Worm (Caenorhabditis elegans) whole organism, young adult: ENCODE data around the gene C23H3.9.

Experiments used
- B0336.3 ChIP-seq: fragments of 200-800 bp; sonication (Bioruptor generic); IDR thresholded peaks from 2 replicates; pipeline ENCODE4 v1.3.6; 2022; ENCODE audit warnings: missing genetic modification characterization, missing compliant biosample characterization
- C06A6.2 ChIP-seq: fragments of 200-800 bp; sonication (Bioruptor generic); conservative IDR thresholded peaks from 2 replicates; pipeline ENCODE4 v1.3.6; 2022; ENCODE audit warnings: missing genetic modification characterization, missing compliant biosample characterization
- D2030.7 ChIP-seq: fragments of 200-800 bp; sonication (Bioruptor generic); IDR thresholded peaks from 2 replicates; pipeline ENCODE4 v1.3.6; 2022; ENCODE audit warnings: missing genetic modification reagents, missing genetic modification characterization, missing compliant biosample characterization
- F22D6.2 ChIP-seq: sonication (generic microtip); optimal IDR thresholded peaks from 2 replicates; lab custom pipeline; 2016; ENCODE audit warnings: mild to moderate bottlenecking, missing genetic modification characterization, missing compliant biosample characterization
- K11D2.4 ChIP-seq: fragments of 200-800 bp; sonication (Bioruptor generic); IDR thresholded peaks from 2 replicates; pipeline ENCODE4 v1.3.6; 2022; ENCODE audit warnings: missing genetic modification reagents, missing genetic modification characterization, missing compliant biosample characterization
- Y79H2A.3 ChIP-seq: fragments of 200-800 bp; sonication (Bioruptor generic); conservative IDR thresholded peaks from 2 replicates; pipeline ENCODE4 v1.3.6; 2022; ENCODE audit warnings: missing genetic modification reagents, missing genetic modification characterization, missing compliant biosample characterization
- aptf-3 ChIP-seq: fragments of 200-800 bp; sonication (Bioruptor generic); IDR thresholded peaks from 2 replicates; pipeline ENCODE4 v1.3.6; 2022; ENCODE audit warnings: missing genetic modification characterization, missing compliant biosample characterization
- attf-5 ChIP-seq: fragments of 200-800 bp; sonication (Bioruptor generic); optimal IDR thresholded peaks from 2 replicates; lab custom pipeline; 2018; ENCODE audit warnings: mild to moderate bottlenecking, missing genetic modification characterization, missing compliant biosample characterization
- ceh-91 ChIP-seq: fragments of 200-800 bp; sonication (Bioruptor generic); IDR thresholded peaks from 2 replicates; pipeline ENCODE4 v1.3.6; 2022; ENCODE audit warnings: missing genetic modification reagents, missing genetic modification characterization, missing compliant biosample characterization
- efl-1 ChIP-seq: fragments of 150-350 bp; optimal IDR thresholded peaks from 2 replicates; lab custom pipeline; 2014; ENCODE audit warnings: missing biosample characterization, missing genetic modification reagents, missing genetic modification characterization
- egl-44 ChIP-seq: fragments of 200-800 bp; sonication (Bioruptor generic); IDR thresholded peaks from 2 replicates; pipeline ENCODE4 v1.3.6; 2022; ENCODE audit warnings: missing genetic modification reagents, missing genetic modification characterization, missing compliant biosample characterization
- egrh-3 ChIP-seq: fragments of 200-800 bp; sonication (Bioruptor generic); IDR thresholded peaks from 2 replicates; pipeline ENCODE4 v1.3.6; 2022; ENCODE audit warnings: missing genetic modification reagents, missing genetic modification characterization, missing compliant biosample characterization
- fkh-3 ChIP-seq: sonication (generic microtip); optimal IDR thresholded peaks from 2 replicates; lab custom pipeline; 2016; ENCODE audit warnings: mild to moderate bottlenecking, missing genetic modification characterization, missing compliant biosample characterization
- gei-17 ChIP-seq: fragments of 200-800 bp; sonication (Bioruptor generic); optimal IDR thresholded peaks from 2 replicates; lab custom pipeline; 2018; ENCODE audit warnings: mild to moderate bottlenecking, missing genetic modification characterization, missing compliant biosample characterization
- him-1 ChIP-seq: sonication (generic microtip); optimal IDR thresholded peaks from 2 replicates; lab custom pipeline; 2016; ENCODE audit warnings: missing genotype, missing genetic modification reagents, missing genetic modification characterization, missing compliant biosample characterization
- hrde-1 ChIP-seq: sonication (generic microtip); optimal IDR thresholded peaks from 2 replicates; lab custom pipeline; 2016; ENCODE audit warnings: missing genetic modification characterization, mild to moderate bottlenecking, missing compliant biosample characterization, moderate library complexity, missing genotype, missing genetic modification reagents, borderline replicate concordance
- lin-40 ChIP-seq: sonication (generic microtip); optimal IDR thresholded peaks from 2 replicates; lab custom pipeline; 2016; ENCODE audit warnings: missing genetic modification characterization, mild to moderate bottlenecking, missing compliant biosample characterization, missing genotype, missing genetic modification reagents
- lsl-1 ChIP-seq: fragments of 200-800 bp; sonication (Bioruptor generic); optimal IDR thresholded peaks from 2 replicates; lab custom pipeline; 2018; ENCODE audit warnings: mild to moderate bottlenecking, missing genetic modification characterization, moderate library complexity, missing compliant biosample characterization
- madf-3 ChIP-seq: fragments of 200-800 bp; sonication (Bioruptor generic); IDR thresholded peaks from 2 replicates; pipeline ENCODE4 v1.3.6; 2022; ENCODE audit warnings: missing genetic modification reagents, missing genetic modification characterization, missing compliant biosample characterization
- madf-6 ChIP-seq: fragments of 200-800 bp; sonication (Bioruptor generic); IDR thresholded peaks from 2 replicates; pipeline ENCODE4 v1.3.6; 2022; ENCODE audit warnings: missing genetic modification reagents, missing genetic modification characterization, missing compliant biosample characterization
- madf-8 ChIP-seq: fragments of 200-800 bp; sonication (Bioruptor generic); conservative IDR thresholded peaks from 2 replicates; pipeline ENCODE4 v1.3.6; 2022; ENCODE audit warnings: missing genetic modification reagents, missing genetic modification characterization, missing compliant biosample characterization
- pbrm-1 ChIP-seq: fragments of 200-800 bp; sonication (Bioruptor generic); IDR thresholded peaks from 2 replicates; pipeline ENCODE4 v1.3.6; 2022; ENCODE audit warnings: missing genetic modification reagents, missing genetic modification characterization, missing compliant biosample characterization
- repo-1 ChIP-seq: sonication (generic microtip); optimal IDR thresholded peaks from 2 replicates; lab custom pipeline; 2017; ENCODE audit warnings: mild to moderate bottlenecking, missing genetic modification characterization, missing compliant biosample characterization
- rpc-1 ChIP-seq, 2 experiments: fragments of 150-350 bp in 1 of 2; sonication (generic microtip) in 1 of 2; optimal IDR thresholded peaks; 2 replicates each; lab custom pipeline; 2014 to 2018; ENCODE audit warnings: missing biosample characterization in 1 of 2, missing genetic modification characterization in 1 of 2, missing genetic modification reagents in 1 of 2, missing genotype in 1 of 2
- sdz-38 ChIP-seq: sonication (generic microtip); optimal IDR thresholded peaks from 2 replicates; lab custom pipeline; 2016; ENCODE audit warnings: missing genotype, missing genetic modification characterization, missing compliant biosample characterization
- sea-2 ChIP-seq: fragments of 200-800 bp; sonication (Bioruptor generic); IDR thresholded peaks from 2 replicates; pipeline ENCODE4 v1.3.6; 2022; ENCODE audit warnings: missing genetic modification characterization, missing compliant biosample characterization
- snpc-1.1 ChIP-seq: sonication (generic microtip); optimal IDR thresholded peaks from 2 replicates; lab custom pipeline; 2017; ENCODE audit warnings: missing genetic modification characterization, mild to moderate bottlenecking, missing compliant biosample characterization, antibody characterized with exemption, moderate library complexity, missing genotype, missing genetic modification reagents; ENCODE audit not compliant: insufficient read depth
- snpc-1.3 ChIP-seq: sonication (generic microtip); optimal IDR thresholded peaks from 2 replicates; lab custom pipeline; 2017; ENCODE audit warnings: missing genetic modification characterization, mild to moderate bottlenecking, missing compliant biosample characterization, antibody characterized with exemption, moderate library complexity, missing genotype, missing genetic modification reagents; ENCODE audit not compliant: insufficient read depth
- somi-1 ChIP-seq: fragments of 200-800 bp; sonication (Bioruptor generic); optimal IDR thresholded peaks from 2 replicates; lab custom pipeline; 2018; ENCODE audit warnings: mild to moderate bottlenecking, missing genetic modification characterization, missing compliant biosample characterization
- tbp1 ChIP-seq: fragments of 200-800 bp; sonication (Bioruptor generic); optimal IDR thresholded peaks from 2 replicates; lab custom pipeline; 2018; ENCODE audit warnings: mild to moderate bottlenecking, missing genetic modification characterization, missing compliant biosample characterization
- unc-130 ChIP-seq: sonication (generic microtip); optimal IDR thresholded peaks from 2 replicates; lab custom pipeline; 2016; ENCODE audit warnings: missing genetic modification reagents, missing genetic modification characterization, missing compliant biosample characterization
- unc-62 ChIP-seq: fragments of 150-350 bp; optimal IDR thresholded peaks from 2 replicates; lab custom pipeline; 2014; ENCODE audit warnings: missing biosample characterization, missing genetic modification reagents, missing genetic modification characterization
- ztf-28 ChIP-seq: fragments of 200-800 bp; sonication (Bioruptor generic); IDR thresholded peaks from 2 replicates; pipeline ENCODE4 v1.3.6; 2022; ENCODE audit warnings: missing genetic modification reagents, missing genetic modification characterization, missing compliant biosample characterization
- ztf-6 ChIP-seq: fragments of 200-800 bp; sonication (Bioruptor generic); IDR thresholded peaks from 2 replicates; pipeline ENCODE4 v1.3.6; 2022; ENCODE audit warnings: missing genetic modification reagents, missing genetic modification characterization, missing compliant biosample characterization

Gene C23H3.9

ce11 chrII:41914-42313, 37.2 kb downstream of the C23H3.9 start, which contains the start of gene F23F1.10 (continued):
- no peak for TF ChIP-seq madf-8 (GFP tag; lab: Robert Waterston, UW)
- TF ChIP-seq D2030.7 (GFP tag; lab: Robert Waterston, UW), result 0 out of 2 replicates have a peak, but pooled peaks have one; percentile 21
- TF ChIP-seq gei-17, result no peak
- TF ChIP-seq egl-44, result no peak
- peak; percentile 48 for TF ChIP-seq repo-1
- peak; percentile 11 for TF ChIP-seq snpc-1.3
- TF ChIP-seq unc-62 (GFP tag; lab: Kevin White, UChicago), result no peak
- no peak for TF ChIP-seq K11D2.4
- no peak for TF ChIP-seq rpc-1 (optimal IDR thresholded peaks at IDR 0.05; lab: Kevin White, UChicago)
- no peak for TF ChIP-seq rpc-1 (tag; optimal IDR thresholded peaks at IDR 0.05; lab: Kevin White, UChicago)
- TF ChIP-seq hrde-1 (tag; lab: Kevin White, UChicago), result no peak
- TF ChIP-seq efl-1 (GFP tag; lab: Kevin White, UChicago), result peak; percentile 4
- TF ChIP-seq tbp1 (GFP tag; lab: Kevin White, UChicago), result peak; percentile 16
- TF ChIP-seq pbrm-1 (GFP tag; lab: Robert Waterston, UW), result peak; percentile 55; the same call in 1 of the 2 replicates
- no peak for TF ChIP-seq fkh-3 (tag; lab: Kevin White, UChicago)
- TF ChIP-seq madf-3 (GFP tag; lab: Robert Waterston, UW), result no peak
- TF ChIP-seq attf-5 (GFP tag; lab: Kevin White, UChicago), result no peak
- peak; percentile 73 for TF ChIP-seq B0336.3
- TF ChIP-seq ceh-91 (GFP tag; lab: Robert Waterston, UW), result no peak
- no peak for TF ChIP-seq sdz-38 (tag; lab: Kevin White, UChicago)
- no peak for TF ChIP-seq somi-1 (GFP tag; lab: Kevin White, UChicago)
- no peak for TF ChIP-seq snpc-1.1 (tag; lab: Kevin White, UChicago)
- TF ChIP-seq Y79H2A.3 (GFP tag; lab: Robert Waterston, UW), result no peak
- TF ChIP-seq him-1 (tag; lab: Kevin White, UChicago), result no peak
- TF ChIP-seq madf-6 (GFP tag; lab: Robert Waterston, UW), result no peak; the same call in 1 of the 2 replicates

- TF ChIP-seq rpc-1 (optimal IDR thresholded peaks at IDR 0.05; lab: Kevin White, UChicago) (no peak), rpc-1 (tag; optimal IDR thresholded peaks at IDR 0.05; lab: Kevin White, UChicago) (no peak), sdz-38 (tag; lab: Kevin White, UChicago) (no peak), ztf-6 (GFP tag; lab: Robert Waterston, UW) (no peak), lin-40 (tag; lab: Kevin White, UChicago) (no peak), unc-130 (GFP tag; lab: Kevin White, UChicago) (no peak), ztf-28 (GFP tag; lab: Robert Waterston, UW) (no peak)
Measured at ce11 chrII:39437-39836, 39.6 kb downstream of the C23H3.9 start, which contains the start of gene spp-24. Gene spp-24, minus strand, starts transcription at chrII:39537.

- no peak for TF ChIP-seq aptf-3 (GFP tag; lab: Robert Waterston, UW)
- no peak for TF ChIP-seq madf-8 (GFP tag; lab: Robert Waterston, UW)
- TF ChIP-seq gei-17, result no peak
- TF ChIP-seq lsl-1 (GFP tag; lab: Kevin White, UChicago), result no peak
- TF ChIP-seq tbp1 (GFP tag; lab: Kevin White, UChicago), result no peak
- TF ChIP-seq C06A6.2 (GFP tag; lab: Robert Waterston, UW), result no peak
- TF ChIP-seq sea-2 (GFP tag; lab: Robert Waterston, UW), result no peak
- no peak for TF ChIP-seq egrh-3 (GFP tag; lab: Robert Waterston, UW)
- no peak for TF ChIP-seq fkh-3 (tag; lab: Kevin White, UChicago)
- no peak for TF ChIP-seq F22D6.2 (tag; lab: Kevin White, UChicago)
Measured at ce11 chrII:37213-37612, 41.9 kb downstream of the C23H3.9 start, which contains the start of gene F23F1.6. Gene F23F1.6, minus strand, starts transcription at chrII:37313.
